Worm (Caenorhabditis elegans): Measurements from ENCODE around the gene nhr-172.
A peak's percentile ranks its signal among the peaks of the same experiment; 100 is the strongest.
"Not testable (repeated sequence)": the region's sequence is repeated elsewhere in the genome, so short reads cannot be mapped to it uniquely, and the experiment has no call there.

Gene nhr-172

ce11 chrV:7501194-7501593, 7.6 kb upstream of the nhr-172 start:
- TF ChIP-seq snpc-4 (tag; optimal IDR thresholded peaks at IDR 0.05) (no peak), ZK546.5 (tag; optimal IDR thresholded peaks at IDR 0.05) (no peak), fkh-2 (tag; optimal IDR thresholded peaks at IDR 0.05) (no peak)

- TF ChIP-seq nhr-28 (tag; optimal IDR thresholded peaks at IDR 0.05): no peak
- no peak for TF ChIP-seq fkh-10 (GFP tag; optimal IDR thresholded peaks at IDR 0.05)
- no peak for TF ChIP-seq hmg-11 (tag; optimal IDR thresholded peaks at IDR 0.05)
- no peak for TF ChIP-seq ztf-4 (tag; optimal IDR thresholded peaks at IDR 0.05)
- TF ChIP-seq egl-5 (tag; optimal IDR thresholded peaks at IDR 0.05): no peak
- TF ChIP-seq mml-1 (tag; optimal IDR thresholded peaks at IDR 0.05): no peak
- TF ChIP-seq lin-39 (tag; optimal IDR thresholded peaks at IDR 0.05): no peak
- no peak for TF ChIP-seq ceh-28 (tag; optimal IDR thresholded peaks at IDR 0.05)
- no peak for TF ChIP-seq nhr-23 (tag; optimal IDR thresholded peaks at IDR 0.05)
- TF ChIP-seq egl-27 (tag; optimal IDR thresholded peaks at IDR 0.05): no peak
- TF ChIP-seq nhr-25 (tag; optimal IDR thresholded peaks at IDR 0.05): no peak
- no peak for TF ChIP-seq fkh-2 (tag; optimal IDR thresholded peaks at IDR 0.05)
Measured at ce11 chrV:7504271-7504670, 4.5 kb upstream of the nhr-172 start, which contains the start of gene srh-229. Gene srh-229 (minus strand): TSS chrV:7504371.

ce11 chrV:7506207-7506606, 2.6 kb upstream of the nhr-172 start:
- peak; percentile 23 for TF ChIP-seq elt-2 (tag; optimal IDR thresholded peaks at IDR 0.05)
- peak; percentile 25 for TF ChIP-seq nhr-43 (tag; optimal IDR thresholded peaks at IDR 0.05; ENCODE audit: poor library complexity, severe bottlenecking)
- TF ChIP-seq lin-39 (tag; optimal IDR thresholded peaks at IDR 0.05): no peak

ce11 chrV:7511465-7511864, 2.7 kb downstream of the nhr-172 start, which contains the start of gene nhr-171:
Gene nhr-171 (plus strand): TSS chrV:7511765.
- not testable (repeated sequence) for TF ChIP-seq elt-3, nhr-11, ZK546.5 (tag; optimal IDR thresholded peaks at IDR 0.05)

ce11 chrV:7514939-7515338, 6.1 kb downstream of the nhr-172 start, which contains the start of gene srb-18:
Gene srb-18 (plus strand): TSS chrV:7515239.
- TF ChIP-seq nhr-237 (tag; optimal IDR thresholded peaks at IDR 0.05) (no peak), ceh-16 (tag; optimal IDR thresholded peaks at IDR 0.05) (no peak), jun-1 (tag; optimal IDR thresholded peaks at IDR 0.05) (no peak), fos-1 (tag; optimal IDR thresholded peaks at IDR 0.05) (no peak), nhr-28 (tag; optimal IDR thresholded peaks at IDR 0.05) (no peak), nhr-25 (tag; optimal IDR thresholded peaks at IDR 0.05) (no peak), sea-2 (GFP tag; optimal IDR thresholded peaks at IDR 0.05) (no peak), mml-1 (tag; optimal IDR thresholded peaks at IDR 0.05) (no peak), ztf-11 (tag; optimal IDR thresholded peaks at IDR 0.05) (no peak), unc-39 (tag; optimal IDR thresholded peaks at IDR 0.05) (no peak), nfya-1 (tag; optimal IDR thresholded peaks at IDR 0.05; ENCODE audit: insufficient read depth) (no peak), nhr-12 (tag; optimal IDR thresholded peaks at IDR 0.05) (no peak), nhr-23 (tag; optimal IDR thresholded peaks at IDR 0.05) (no peak), egl-5 (tag; optimal IDR thresholded peaks at IDR 0.05) (no peak), lin-15B (tag; optimal IDR thresholded peaks at IDR 0.05) (no peak), skn-1 (tag; optimal IDR thresholded peaks at IDR 0.05) (no peak)

ce11 chrV:7520077-7520476, 11.3 kb downstream of the nhr-172 start, which contains the start of gene srb-19:
Gene srb-19 (minus strand): TSS chrV:7520177.
- TF ChIP-seq nhr-25 (tag; optimal IDR thresholded peaks at IDR 0.05): no peak

ce11 chrV:7521304-7521703, 12.5 kb downstream of the nhr-172 start:
- TF ChIP-seq elt-2 (tag; optimal IDR thresholded peaks at IDR 0.05) (peak; percentile 75), pqm-1 (tag; optimal IDR thresholded peaks at IDR 0.05) (peak; percentile 89), unc-62 (GFP tag; optimal IDR thresholded peaks at IDR 0.05) (no peak)
